Fruit fly (Drosophila melanogaster): ENCODE results near the gene ey.

The ey gene

dm6 chr4:697463-697862 lies at the start of gene ey:
Gene ey, plus strand, starts transcription at chr4:697689.
- TF ChIP-seq CG7745 (tag; optimal IDR thresholded peaks at IDR 0.05) (no peak), YL-1 (GFP tag; optimal IDR thresholded peaks at IDR 0.05) (no peak), fru (optimal IDR thresholded peaks at IDR 0.05) (no peak), dysf (GFP tag; IDR thresholded peaks at IDR 0.05) (no peak), sima (GFP tag; optimal IDR thresholded peaks at IDR 0.05) (no peak), hb (GFP tag; IDR thresholded peaks at IDR 0.05; ENCODE audit: partially characterized antibody) (no peak), Xbp1 (GFP tag; optimal IDR thresholded peaks at IDR 0.05) (no peak), CoRest (tag; optimal IDR thresholded peaks at IDR 0.05) (peak; percentile 48), Hsf (GFP tag; optimal IDR thresholded peaks at IDR 0.05) (no peak), CG17912 (GFP tag; optimal IDR thresholded peaks at IDR 0.05) (peak; percentile 39), CG6813 (GFP tag; optimal IDR thresholded peaks at IDR 0.05) (no peak), tin (GFP tag; optimal IDR thresholded peaks at IDR 0.05) (no peak), CG15514 (GFP tag; optimal IDR thresholded peaks at IDR 0.05) (peak; percentile 72), CG10267 (tag; optimal IDR thresholded peaks at IDR 0.05) (peak; percentile 43), CG18011 (GFP tag; optimal IDR thresholded peaks at IDR 0.05) (no peak), ssp (GFP tag; IDR thresholded peaks at IDR 0.05) (peak; percentile 21; the same call in 1 of the 2 replicates), CG15011 (GFP tag; optimal IDR thresholded peaks at IDR 0.05) (no peak), CG33557 (GFP tag; optimal IDR thresholded peaks at IDR 0.05) (no peak), gcm2 (GFP tag; optimal IDR thresholded peaks at IDR 0.05) (no peak), Asciz (GFP tag; optimal IDR thresholded peaks at IDR 0.05) (no peak), CG9876 (GFP tag; optimal IDR thresholded peaks at IDR 0.05) (no peak), pnt (GFP tag; optimal IDR thresholded peaks at IDR 0.05) (no peak), Oaz (GFP tag; IDR thresholded peaks at IDR 0.05) (no peak), CG10462 (GFP tag; optimal IDR thresholded peaks at IDR 0.05) (no peak), insv (GFP tag; optimal IDR thresholded peaks at IDR 0.05) (peak in 1 of 2 experiments; percentile 24), dati (GFP tag; IDR thresholded peaks at IDR 0.05) (no peak), trem (tag; optimal IDR thresholded peaks at IDR 0.05) (peak; percentile 71), ase (GFP tag; IDR thresholded peaks at IDR 0.05) (no peak), tll (GFP tag; optimal IDR thresholded peaks at IDR 0.05) (no peak), Dp (GFP tag; optimal IDR thresholded peaks at IDR 0.05) (peak; percentile 63), Hmx (GFP tag; optimal IDR thresholded peaks at IDR 0.05) (no peak), grn (GFP tag; optimal IDR thresholded peaks at IDR 0.05) (no peak), amos (GFP tag; IDR thresholded peaks at IDR 0.05; ENCODE audit: partially characterized antibody) (peak; percentile 41; the same call in 1 of the 2 replicates), Pdp1 (GFP tag; optimal IDR thresholded peaks at IDR 0.05) (peak in 1 of 2 experiments; percentile 93), lov (optimal IDR thresholded peaks at IDR 0.05) (no peak), lov (GFP tag; IDR thresholded peaks at IDR 0.05) (no peak), Neu2 (GFP tag; optimal IDR thresholded peaks at IDR 0.05; ENCODE audit: borderline replicate concordance) (no peak), CG2199 (GFP tag; IDR thresholded peaks at IDR 0.05) (peak; percentile 82), lab (GFP tag; optimal IDR thresholded peaks at IDR 0.05) (no peak), CG6254 (GFP tag; optimal IDR thresholded peaks at IDR 0.05) (no peak), sqz (GFP tag; optimal IDR thresholded peaks at IDR 0.05) (no peak), CG14014 (GFP tag; IDR thresholded peaks at IDR 0.05) (no peak; the same call in 1 of the 2 replicates), CG6175 (GFP tag; IDR thresholded peaks at IDR 0.05) (no peak), seq (GFP tag; IDR thresholded peaks at IDR 0.05) (no peak), CG34422 (GFP tag; IDR thresholded peaks at IDR 0.05) (no peak), CG32532 (GFP tag; IDR thresholded peaks at IDR 0.05) (no peak), HmgZ (tag; optimal IDR thresholded peaks at IDR 0.05) (peak; percentile 83), slp2 (GFP tag; optimal IDR thresholded peaks at IDR 0.05) (no peak), CG10274 (GFP tag; optimal IDR thresholded peaks at IDR 0.05) (no peak), MTF-1 (GFP tag; optimal IDR thresholded peaks at IDR 0.05; ENCODE audit: borderline replicate concordance) (no peak), CG16779 (GFP tag; IDR thresholded peaks at IDR 0.05) (no peak)
